Worm (Caenorhabditis elegans): ENCODE data around the gene srx-98.

The srx-98 gene

ce11 chrII:3670956-3671355 is at the start of gene srx-98:
TSS of gene srx-98 (minus strand) at chrII:3671056.
- no peak for TF ChIP-seq Y95B8A.8 (GFP tag; IDR thresholded peaks at IDR 0.05)
- no peak for TF ChIP-seq gei-17 (GFP tag; optimal IDR thresholded peaks at IDR 0.05)
- TF ChIP-seq F10E7.11 (tag; optimal IDR thresholded peaks at IDR 0.05) = no peak
- TF ChIP-seq K12H6.12 (tag; optimal IDR thresholded peaks at IDR 0.05) = no peak
- TF ChIP-seq ceh-100 (GFP tag; IDR thresholded peaks at IDR 0.05) = no peak
- TF ChIP-seq ccch-3 (GFP tag; optimal IDR thresholded peaks at IDR 0.05) = no peak
- no peak for TF ChIP-seq ztf-28 (GFP tag; IDR thresholded peaks at IDR 0.05)
- TF ChIP-seq Y53F4B.3 (GFP tag; IDR thresholded peaks at IDR 0.05) = no peak
- TF ChIP-seq nfya-1 (tag; optimal IDR thresholded peaks at IDR 0.05; ENCODE audit: borderline replicate concordance, insufficient read depth) = no peak
- TF ChIP-seq nfyb-1 (GFP tag; IDR thresholded peaks at IDR 0.05) = no peak
- no peak for TF ChIP-seq atf-7 (tag; optimal IDR thresholded peaks at IDR 0.05)
- no peak for TF ChIP-seq ekl-4 (GFP tag; IDR thresholded peaks at IDR 0.05)
- TF ChIP-seq tbp1 (GFP tag; optimal IDR thresholded peaks at IDR 0.05) = no peak
- TF ChIP-seq mxl-1 (tag; optimal IDR thresholded peaks at IDR 0.05) = no peak
- TF ChIP-seq Y53G8AR.9 (GFP tag; conservative IDR thresholded peaks at IDR 0.05) = no peak
- TF ChIP-seq F52B5.7 (tag; optimal IDR thresholded peaks at IDR 0.05) = no peak
- no peak for TF ChIP-seq efl-1 (GFP tag; optimal IDR thresholded peaks at IDR 0.05)
- TF ChIP-seq egl-18 (GFP tag; IDR thresholded peaks at IDR 0.05) = no peak

- TF ChIP-seq madf-3 (GFP tag; IDR thresholded peaks at IDR 0.05) (no peak), nfyb-1 (GFP tag; IDR thresholded peaks at IDR 0.05) (0 out of 2 replicates have a peak, but pooled peaks have one; percentile 11)
Measured at ce11 chrII:3716961-3717360, 46.1 kb upstream of the srx-98 start, which contains the start of gene fbxc-52. TSS of gene fbxc-52 (plus strand) at chrII:3717261.

ce11 chrII:3716455-3716854 is 45.6 kb upstream of the srx-98 start, which contains the start of gene srh-99:
TSS of gene srh-99 (minus strand) at chrII:3716555.
- TF ChIP-seq B0035.1 (tag; optimal IDR thresholded peaks at IDR 0.05) (no peak), F49E8.2 (tag; optimal IDR thresholded peaks at IDR 0.05; ENCODE audit: insufficient read depth) (no peak), pbrm-1 (GFP tag; IDR thresholded peaks at IDR 0.05) (no peak)

- TF ChIP-seq mel-28 (tag; optimal IDR thresholded peaks at IDR 0.05; ENCODE audit: borderline replicate concordance) = no peak
- TF ChIP-seq sptf-2 (GFP tag; optimal IDR thresholded peaks at IDR 0.05) = no peak
- TF ChIP-seq akir-1 (GFP tag; optimal IDR thresholded peaks at IDR 0.05) = no peak
- no peak for TF ChIP-seq egl-18 (GFP tag; IDR thresholded peaks at IDR 0.05)
- no peak for TF ChIP-seq hrde-1 (tag; optimal IDR thresholded peaks at IDR 0.05; ENCODE audit: borderline replicate concordance)
- no peak for TF ChIP-seq egl-44 (GFP tag; IDR thresholded peaks at IDR 0.05)
- no peak for TF ChIP-seq nfya-2 (GFP tag; IDR thresholded peaks at IDR 0.05)
- no peak for TF ChIP-seq him-1 (tag; optimal IDR thresholded peaks at IDR 0.05)
- no peak for TF ChIP-seq dpff-1 (tag; optimal IDR thresholded peaks at IDR 0.05)
- TF ChIP-seq madf-10 (tag; optimal IDR thresholded peaks at IDR 0.05) = no peak
- TF ChIP-seq F33H1.4 (GFP tag; IDR thresholded peaks at IDR 0.05) = no peak
- TF ChIP-seq somi-1 (GFP tag; optimal IDR thresholded peaks at IDR 0.05) = no peak
- no peak for TF ChIP-seq lag-1 (GFP tag; IDR thresholded peaks at IDR 0.05)
- no peak for TF ChIP-seq hmg-20 (GFP tag; IDR thresholded peaks at IDR 0.05)
- no peak for TF ChIP-seq fkh-3 (tag; optimal IDR thresholded peaks at IDR 0.05)
- no peak for TF ChIP-seq ztf-6 (GFP tag; IDR thresholded peaks at IDR 0.05)
- no peak for TF ChIP-seq B0336.3 (GFP tag; IDR thresholded peaks at IDR 0.05)
- TF ChIP-seq chd-7 (tag; optimal IDR thresholded peaks at IDR 0.05) = no peak
- no peak for TF ChIP-seq lin-40 (tag; optimal IDR thresholded peaks at IDR 0.05)
Measured at ce11 chrII:3714595-3714994, 43.7 kb upstream of the srx-98 start, which contains the start of gene srh-100. TSS of gene srh-100 (minus strand) at chrII:3714695.
